Fruit fly (Drosophila melanogaster) whole organism, adult: Measurements from ENCODE around the gene edin.

Experiments
- CG14711 ChIP-seq: fragments of 200-800 bp; sonication (Bioruptor generic); optimal IDR thresholded peaks from 2 replicates; lab custom pipeline; 2018; ENCODE audit warnings: missing biosample characterization, mild to moderate bottlenecking, missing genetic modification characterization, moderate library complexity
- CG1620 ChIP-seq: fragments of 200-800 bp; sonication (Bioruptor generic); optimal IDR thresholded peaks from 2 replicates; lab custom pipeline; 2016; ENCODE audit warnings: missing biosample characterization, missing genetic modification characterization
- CG5204 ChIP-seq: fragments of 200-800 bp; sonication (Bioruptor generic); optimal IDR thresholded peaks from 2 replicates; lab custom pipeline; 2016; ENCODE audit warnings: missing biosample characterization, missing genetic modification characterization
- CG7101 ChIP-seq: fragments of 200-800 bp; sonication (Bioruptor generic); optimal IDR thresholded peaks from 2 replicates; lab custom pipeline; 2018; ENCODE audit warnings: missing biosample characterization, mild to moderate bottlenecking, missing genetic modification characterization, moderate library complexity
- Hr96 ChIP-seq: fragments of 200-800 bp; sonication (Bioruptor generic); optimal IDR thresholded peaks from 2 replicates; lab custom pipeline; 2016; ENCODE audit warnings: missing biosample characterization, missing genetic modification characterization
- bab1 ChIP-seq: fragments of 200-800 bp; sonication (Bioruptor generic); optimal IDR thresholded peaks from 3 replicates; lab custom pipeline; 2019; ENCODE audit warnings: missing biosample characterization, mild to moderate bottlenecking, missing genetic modification characterization, moderate library complexity
- cnc ChIP-seq, 2 experiments: fragments of >200 bp; optimal IDR thresholded peaks; 2 replicates each; lab custom pipeline; 2017
- kay ChIP-seq: fragments of 200-800 bp; sonication (Bioruptor generic); peaks from one replicate; lab custom pipeline; 2016; ENCODE audit warnings: missing biosample characterization, missing genetic modification characterization, borderline replicate concordance
- ovo ChIP-seq: fragments of 200-800 bp; sonication (Bioruptor generic); optimal IDR thresholded peaks from 2 replicates; lab custom pipeline; 2016; ENCODE audit warnings: missing biosample characterization, missing genetic modification characterization

dm6 chr3L:17447881-17448280 is 46.8 kb upstream of the edin start:
- TF ChIP-seq CG7101 (tag; lab: Kevin White, UChicago) (no peak), CG14711 (tag; lab: Kevin White, UChicago) (no peak), CG1620 (GFP tag; lab: Kevin White, UChicago) (no peak), Hr96 (GFP tag; lab: Kevin White, UChicago) (no peak), bab1 (GFP tag; lab: Kevin White, UChicago) (no peak), cnc (optimal IDR thresholded peaks at IDR 0.05; lab: Kevin White, UChicago) (no peak), CG5204 (GFP tag; lab: Kevin White, UChicago) (no peak), ovo (GFP tag; lab: Kevin White, UChicago) (no peak), kay (GFP tag; lab: Kevin White, UChicago) (peak; percentile 5)
